Fruit fly (Drosophila melanogaster): Measurements from ENCODE around the gene PLCXD.

dm6 chr2L:12091522-12091921 lies 42.3 kb downstream of the PLCXD start, which contains the start of gene Pex19:
- TF ChIP-seq pan (optimal IDR thresholded peaks at IDR 0.05) (no peak), Dll (optimal IDR thresholded peaks at IDR 0.05) (no peak), psq (optimal IDR thresholded peaks at IDR 0.05) (no peak), CG8478 (optimal IDR thresholded peaks at IDR 0.05) (no peak)
